Worm (Caenorhabditis elegans) whole organism, midembryonic: ENCODE results near the gene idhg-1.

Source experiments
- cog-1 ChIP-seq: sonication (generic microtip); optimal IDR thresholded peaks from 2 replicates; lab custom pipeline; 2016; ENCODE audit warnings: missing genetic modification characterization, missing compliant biosample characterization
- flt-1 ChIP-seq: fragments of 200-800 bp; sonication (Bioruptor generic); IDR thresholded peaks from 2 replicates; pipeline ENCODE4 v1.3.6; 2022; ENCODE audit warnings: missing genetic modification characterization, missing compliant biosample characterization
- klf-2 ChIP-seq: fragments of 200-800 bp; sonication (Bioruptor generic); conservative IDR thresholded peaks from 2 replicates; pipeline ENCODE4 v1.3.6; 2022; ENCODE audit warnings: missing genetic modification reagents, missing genetic modification characterization, missing compliant biosample characterization
- med-1 ChIP-seq: sonication (generic microtip); optimal IDR thresholded peaks from 2 replicates; lab custom pipeline; 2017; ENCODE audit warnings: missing genetic modification characterization, mild to moderate bottlenecking, missing compliant biosample characterization, antibody characterized with exemption, missing genetic modification reagents; ENCODE audit not compliant: insufficient read depth
- ref-1 ChIP-seq: fragments of 200-800 bp; sonication (Bioruptor generic); conservative IDR thresholded peaks from 2 replicates; pipeline ENCODE4 v1.3.6; 2022; ENCODE audit warnings: missing genetic modification reagents, missing genetic modification characterization, missing compliant biosample characterization
- tab-1 ChIP-seq: fragments of 200-800 bp; sonication (Bioruptor generic); IDR thresholded peaks from 2 replicates; pipeline ENCODE4 v1.3.6; 2022; ENCODE audit warnings: missing genetic modification characterization, missing compliant biosample characterization
- ztf-23 ChIP-seq: fragments of 200-800 bp; sonication (Bioruptor generic); IDR thresholded peaks from 2 replicates; pipeline ENCODE4 v1.3.6; 2022; ENCODE audit warnings: missing genetic modification reagents, missing genetic modification characterization, missing compliant biosample characterization
- ztf-29 ChIP-seq: fragments of 200-800 bp; sonication (Bioruptor generic); IDR thresholded peaks from 2 replicates; pipeline ENCODE4 v1.3.6; 2022; ENCODE audit warnings: missing genetic modification reagents, missing genetic modification characterization, missing compliant biosample characterization

- no peak for TF ChIP-seq ref-1 (GFP tag; lab: Robert Waterston, UW)
- no peak for TF ChIP-seq tab-1
- no peak for TF ChIP-seq flt-1 (GFP tag; lab: Robert Waterston, UW)
- no peak for TF ChIP-seq ztf-23 (GFP tag; lab: Robert Waterston, UW)
- no peak for TF ChIP-seq klf-2 (GFP tag; lab: Robert Waterston, UW)
- no peak for TF ChIP-seq cog-1
- TF ChIP-seq med-1 = no peak
- TF ChIP-seq ztf-29 (GFP tag; lab: Robert Waterston, UW) = no peak
Measured at ce11 chrIII:4594324-4594723, 25.7 kb downstream of the idhg-1 start, which contains the start of gene apc-11.
